Fruit fly (Drosophila melanogaster): ENCODE measurements around the gene Mi-2.

Mi-2 gene

dm6 chr3L:19902560-19903399 is 7.2 kb downstream of the Mi-2 start (continued):
- TF ChIP-seq CG10431 (GFP tag; optimal IDR thresholded peaks at IDR 0.05) = peak; percentile 70
- TF ChIP-seq Doc2 (GFP tag; IDR thresholded peaks at IDR 0.05) = no peak
- peak; percentile 80 for TF ChIP-seq CG12071 (GFP tag; optimal IDR thresholded peaks at IDR 0.05)
- peak; percentile 90 for TF ChIP-seq salm (tag; optimal IDR thresholded peaks at IDR 0.05)
- peak; percentile 84 for TF ChIP-seq CG30431 (GFP tag; optimal IDR thresholded peaks at IDR 0.05)
- TF ChIP-seq CG9215 (GFP tag; IDR thresholded peaks at IDR 0.05) = peak; percentile 82
- TF ChIP-seq sr (GFP tag; IDR thresholded peaks at IDR 0.05) = peak; percentile 82; the same call in 2 of the 3 replicates
- TF ChIP-seq HLH3B (GFP tag; IDR thresholded peaks at IDR 0.05) = peak; percentile 96
- peak; percentile 97 for TF ChIP-seq CG2678 (tag; optimal IDR thresholded peaks at IDR 0.05)
- TF ChIP-seq gce (GFP tag; IDR thresholded peaks at IDR 0.05) = peak; percentile 57; the same call in 1 of the 3 replicates
- peak; percentile 86 for TF ChIP-seq gro (GFP tag; optimal IDR thresholded peaks at IDR 0.05)
- peak; percentile 97 for TF ChIP-seq lilli (GFP tag; optimal IDR thresholded peaks at IDR 0.05)
- TF ChIP-seq Dfd (GFP tag; optimal IDR thresholded peaks at IDR 0.05) = no peak
- TF ChIP-seq disco-r (GFP tag; optimal IDR thresholded peaks at IDR 0.05) = peak; percentile 94
- TF ChIP-seq CG7271 (tag; optimal IDR thresholded peaks at IDR 0.05) = peak; percentile 51
- peak; percentile 94 for TF ChIP-seq CG8089 (GFP tag; optimal IDR thresholded peaks at IDR 0.05)
- peak; percentile 80 for TF ChIP-seq cas (GFP tag; IDR thresholded peaks at IDR 0.05)
- peak; percentile 84 for TF ChIP-seq pros (GFP tag; optimal IDR thresholded peaks at IDR 0.05)
- TF ChIP-seq GATAe (GFP tag; conservative IDR thresholded peaks at IDR 0.05) = peak; percentile 77
- peak; percentile 91 for TF ChIP-seq Deaf1 (tag; optimal IDR thresholded peaks at IDR 0.05)
- peak; percentile 89; the same call in 1 of the 2 replicates for TF ChIP-seq CkIIα-i1 (GFP tag; IDR thresholded peaks at IDR 0.05)
- TF ChIP-seq CG12299 (tag; optimal IDR thresholded peaks at IDR 0.05) = peak; percentile 87
- peak; percentile 84 for TF ChIP-seq CG6272 (GFP tag; IDR thresholded peaks at IDR 0.05)
- peak; percentile 93 for TF ChIP-seq CG4282 (GFP tag; optimal IDR thresholded peaks at IDR 0.05)
- TF ChIP-seq CG16815 (GFP tag; optimal IDR thresholded peaks at IDR 0.05) = peak; percentile 86
- TF ChIP-seq corto (GFP tag; optimal IDR thresholded peaks at IDR 0.05) = peak; percentile 97
- peak; percentile 89 for TF ChIP-seq D19A (tag; optimal IDR thresholded peaks at IDR 0.05)
- TF ChIP-seq CG1832 (GFP tag; optimal IDR thresholded peaks at IDR 0.05) = no peak
- TF ChIP-seq CG17361 (GFP tag; IDR thresholded peaks at IDR 0.05) = peak; percentile 72
- peak; percentile 71 for TF ChIP-seq CG3065 (GFP tag; optimal IDR thresholded peaks at IDR 0.05)
- TF ChIP-seq Xbp1 (GFP tag; optimal IDR thresholded peaks at IDR 0.05) = peak; percentile 96
- peak; percentile 76 for TF ChIP-seq ssp (GFP tag; IDR thresholded peaks at IDR 0.05)
- peak; percentile 67; the same call in 1 of the 2 replicates for TF ChIP-seq dati (GFP tag; IDR thresholded peaks at IDR 0.05)
- peak; percentile 91 for TF ChIP-seq CG11085 (GFP tag; IDR thresholded peaks at IDR 0.05)
- peak; percentile 89 for TF ChIP-seq zfh1 (GFP tag; IDR thresholded peaks at IDR 0.05)
- TF ChIP-seq H2.0 (GFP tag; IDR thresholded peaks at IDR 0.05) = peak; percentile 94
- peak; percentile 92 for TF ChIP-seq ab (GFP tag; optimal IDR thresholded peaks at IDR 0.05)
- TF ChIP-seq Dek (tag; optimal IDR thresholded peaks at IDR 0.05) = peak; percentile 95
- no peak for TF ChIP-seq prd (optimal IDR thresholded peaks at IDR 0.05)
- TF ChIP-seq prd (GFP tag; IDR thresholded peaks at IDR 0.05) = peak; percentile 91
- peak; percentile 88 for TF ChIP-seq CG18764 (GFP tag; optimal IDR thresholded peaks at IDR 0.05)
- TF ChIP-seq fd64A (GFP tag; optimal IDR thresholded peaks at IDR 0.05) = peak; percentile 30
- TF ChIP-seq CG11398 (GFP tag; optimal IDR thresholded peaks at IDR 0.05) = peak; percentile 95
- TF ChIP-seq CG2875 (GFP tag; optimal IDR thresholded peaks at IDR 0.05) = peak; percentile 89
- TF ChIP-seq Trl (optimal IDR thresholded peaks at IDR 0.05) = no peak
- peak; percentile 97 for TF ChIP-seq Trl (GFP tag; optimal IDR thresholded peaks at IDR 0.05)
- TF ChIP-seq cwo (GFP tag; optimal IDR thresholded peaks at IDR 0.05) = peak; percentile 90
- TF ChIP-seq CG11723 (GFP tag; optimal IDR thresholded peaks at IDR 0.05) = peak; percentile 89
- TF ChIP-seq ro (GFP tag; IDR thresholded peaks at IDR 0.05) = no peak; the same call in 1 of the 2 replicates
- TF ChIP-seq gcm (GFP tag; optimal IDR thresholded peaks at IDR 0.05) = peak; percentile 89

Measured in whole organism, embryonic.